Fruit fly (Drosophila melanogaster) whole organism, pupa: ENCODE results near the gene Rfx.
A peak's percentile ranks its signal among the peaks of the same experiment; 100 is the strongest.

Experiments
- CG10348 ChIP-seq: fragments of 200-800 bp; sonication (Bioruptor generic); IDR thresholded peaks from 2 replicates; pipeline ENCODE4 v1.3.6; 2022; ENCODE audit warnings: missing biosample characterization, missing genetic modification characterization
- CG12605 ChIP-seq: fragments of 200-800 bp; sonication (Bioruptor generic); IDR thresholded peaks from 2 replicates; pipeline ENCODE4 v1.3.6; 2022; ENCODE audit warnings: missing biosample characterization, missing genetic modification characterization
- CG13204 ChIP-seq: fragments of 200-800 bp; sonication (Bioruptor generic); optimal IDR thresholded peaks from 2 replicates; lab custom pipeline; 2018; ENCODE audit warnings: missing biosample characterization, mild to moderate bottlenecking, missing genetic modification characterization, moderate library complexity
- CG14655 ChIP-seq: fragments of 200-800 bp; sonication (Bioruptor generic); optimal IDR thresholded peaks from 3 replicates; lab custom pipeline; 2017; ENCODE audit warnings: mild to moderate bottlenecking, missing biosample characterization, missing genetic modification reagents, missing genetic modification characterization
- CG15710 ChIP-seq: fragments of 200-800 bp; sonication (Bioruptor generic); optimal IDR thresholded peaks from 2 replicates; lab custom pipeline; 2018; ENCODE audit warnings: missing biosample characterization, mild to moderate bottlenecking, missing genetic modification characterization, moderate library complexity
- CG17806 ChIP-seq: fragments of 200-800 bp; sonication (Bioruptor generic); optimal IDR thresholded peaks from 2 replicates; lab custom pipeline; 2018; ENCODE audit warnings: missing biosample characterization, mild to moderate bottlenecking, missing genetic modification characterization, moderate library complexity
- CG32121 ChIP-seq: fragments of 200-800 bp; sonication (Bioruptor generic); IDR thresholded peaks from 2 replicates; pipeline ENCODE4 v1.3.6; 2022; ENCODE audit warnings: missing biosample characterization, missing genetic modification characterization
- CG34367 ChIP-seq: fragments of 200-800 bp; sonication (Bioruptor generic); optimal IDR thresholded peaks from 2 replicates; lab custom pipeline; 2018; ENCODE audit warnings: missing biosample characterization, mild to moderate bottlenecking, missing genetic modification characterization
- CG4496 ChIP-seq: fragments of 200-800 bp; sonication (Bioruptor generic); IDR thresholded peaks from 3 replicates; pipeline ENCODE4 v1.3.6; 2022; ENCODE audit warnings: missing biosample characterization, missing genetic modification characterization
- CG8159 ChIP-seq: fragments of 200-800 bp; sonication (Bioruptor generic); optimal IDR thresholded peaks from 3 replicates; lab custom pipeline; 2018; ENCODE audit warnings: missing biosample characterization, mild to moderate bottlenecking, missing genetic modification characterization, moderate library complexity
- CG8301 ChIP-seq: fragments of 200-800 bp; sonication (Bioruptor generic); optimal IDR thresholded peaks from 2 replicates; lab custom pipeline; 2018; ENCODE audit warnings: missing biosample characterization, mild to moderate bottlenecking, missing genetic modification characterization
- CG9948 ChIP-seq: fragments of 200-800 bp; sonication (Bioruptor generic); optimal IDR thresholded peaks from 2 replicates; lab custom pipeline; 2018; ENCODE audit warnings: missing biosample characterization, mild to moderate bottlenecking, missing genetic modification characterization, moderate library complexity
- D1 ChIP-seq: fragments of 200-800 bp; sonication (Bioruptor generic); optimal IDR thresholded peaks from 2 replicates; lab custom pipeline; 2018; ENCODE audit warnings: missing biosample characterization, mild to moderate bottlenecking, missing genetic modification characterization, moderate library complexity
- EcR ChIP-seq: fragments of 200-800 bp; sonication (Bioruptor generic); optimal IDR thresholded peaks from 3 replicates; lab custom pipeline; 2019; ENCODE audit warnings: missing biosample characterization, missing genetic modification characterization, mild to moderate bottlenecking, moderate library complexity, missing genetic modification reagents
- Ets98B ChIP-seq: fragments of 200-800 bp; sonication (Bioruptor generic); IDR thresholded peaks from 2 replicates; pipeline ENCODE4 v1.3.6; 2022; ENCODE audit warnings: missing biosample characterization, missing genetic modification characterization
- Pif1A ChIP-seq: fragments of 200-800 bp; sonication (Bioruptor generic); optimal IDR thresholded peaks from 3 replicates; lab custom pipeline; 2016; ENCODE audit warnings: missing biosample characterization, missing genetic modification characterization
- Pif1B ChIP-seq: fragments of 200-800 bp; sonication (Bioruptor generic); optimal IDR thresholded peaks from 3 replicates; lab custom pipeline; 2016; ENCODE audit warnings: missing biosample characterization, missing genetic modification characterization
- Snoo ChIP-seq: fragments of 200-800 bp; sonication (Bioruptor generic); optimal IDR thresholded peaks from 3 replicates; lab custom pipeline; 2017; ENCODE audit warnings: missing biosample characterization, mild to moderate bottlenecking, missing genetic modification characterization, inconsistent platforms
- fd96Ca ChIP-seq: fragments of 200-800 bp; sonication (Bioruptor generic); IDR thresholded peaks from 3 replicates; pipeline ENCODE4 v1.3.6; 2022; ENCODE audit warnings: missing biosample characterization, missing genetic modification characterization
- gl ChIP-seq: fragments of 200-800 bp; sonication (Bioruptor generic); optimal IDR thresholded peaks from 2 replicates; lab custom pipeline; 2018; ENCODE audit warnings: missing biosample characterization, mild to moderate bottlenecking, missing genetic modification characterization
- rn ChIP-seq: fragments of 200-800 bp; sonication (Bioruptor generic); IDR thresholded peaks from 2 replicates; pipeline ENCODE4 v1.3.6; 2022; ENCODE audit warnings: missing biosample characterization, missing genetic modification characterization

The Rfx gene

DNA sequence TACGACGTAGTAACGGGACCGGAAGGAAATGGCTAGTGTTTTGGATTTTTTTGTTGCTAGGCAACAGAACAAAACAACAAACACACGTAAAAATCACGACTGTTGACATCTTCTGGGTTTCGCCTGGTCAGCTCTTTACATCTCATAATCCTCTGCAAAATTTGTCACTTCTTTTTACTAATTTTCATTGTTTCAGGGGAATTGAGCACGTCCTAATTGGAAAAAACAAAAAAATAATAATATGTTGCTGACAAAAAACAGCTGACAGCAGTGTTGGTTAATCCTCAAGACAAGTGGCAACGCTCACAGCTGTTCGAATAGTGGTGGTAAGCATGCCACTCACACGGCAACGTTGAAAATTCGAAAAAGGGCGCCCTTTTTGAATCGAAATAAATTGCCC lies at the start of gene Rfx:
Gene Rfx (minus strand): TSS at position 220 of the 400 bp plus-strand sequence.
- TF ChIP-seq D1 (peak; percentile 47), CG34367 (no peak), rn (GFP tag; lab: Robert Waterston, UW) (no peak), Pif1A (GFP tag; lab: Kevin White, UChicago) (no peak), Snoo (tag; lab: Kevin White, UChicago) (no peak), CG4496 (GFP tag; lab: Robert Waterston, UW) (no peak), CG17806 (tag; lab: Kevin White, UChicago) (no peak), CG8301 (tag; lab: Kevin White, UChicago) (peak; percentile 35), Ets98B (no peak), gl (tag; lab: Kevin White, UChicago) (peak; percentile 47), EcR (GFP tag; lab: Kevin White, UChicago) (no peak), CG12605 (GFP tag; lab: Robert Waterston, UW) (no peak), Pif1B (GFP tag; lab: Kevin White, UChicago) (peak; percentile 28), CG8159 (peak; percentile 42), CG10348 (GFP tag; lab: Robert Waterston, UW) (no peak), fd96Ca (GFP tag; lab: Robert Waterston, UW) (no peak), CG13204 (GFP tag; lab: Kevin White, UChicago) (no peak), CG15710 (peak; percentile 37), CG14655 (GFP tag; lab: Kevin White, UChicago) (no peak), CG32121 (GFP tag; lab: Robert Waterston, UW) (no peak), CG9948 (tag; lab: Kevin White, UChicago) (no peak)

DNA sequence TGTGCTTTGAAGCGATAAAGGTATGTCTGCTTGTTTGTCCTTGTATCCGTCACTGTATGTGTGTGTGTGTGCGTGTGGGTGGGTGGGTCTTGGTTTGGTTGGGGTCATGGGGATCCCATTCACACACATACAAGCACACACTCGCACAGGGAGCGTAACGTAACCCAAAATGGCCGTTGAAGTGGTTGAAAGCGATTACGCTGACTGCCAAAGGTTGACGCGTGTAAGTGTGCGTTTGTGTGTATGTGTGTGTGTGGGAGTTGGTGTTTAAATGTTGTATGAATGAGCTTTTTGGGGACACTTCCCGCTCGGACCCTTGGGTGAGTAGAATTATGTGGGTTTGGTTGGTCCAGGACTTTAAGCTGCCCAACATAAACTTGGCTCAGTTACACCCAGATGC lies 43.3 kb upstream of the Rfx start:
- TF ChIP-seq CG32121 (GFP tag; lab: Robert Waterston, UW) (no peak), CG10348 (GFP tag; lab: Robert Waterston, UW) (no peak), D1 (no peak), CG15710 (no peak), CG8159 (no peak), Pif1A (GFP tag; lab: Kevin White, UChicago) (no peak)
- TF ChIP-seq, all 21 proteins: peak for 0

DNA sequence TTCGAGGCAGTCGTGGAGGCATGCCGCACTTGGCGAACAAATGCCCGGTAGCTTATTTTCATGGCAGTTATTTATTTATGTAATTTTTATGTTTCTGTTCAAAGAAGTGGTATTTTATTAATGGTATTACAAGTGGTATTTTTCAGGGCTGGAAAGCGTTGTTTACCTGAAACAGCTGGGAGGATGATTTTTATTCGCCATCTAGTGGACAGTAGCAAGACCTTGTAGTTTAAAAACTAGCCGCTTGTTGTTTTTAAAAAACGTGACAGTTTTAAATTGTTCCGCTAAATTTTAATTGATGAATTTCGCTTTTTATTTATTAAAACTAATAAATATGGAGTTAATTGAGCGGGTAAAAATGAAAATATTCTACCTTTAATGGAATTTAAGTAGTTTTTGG lies 38.1 kb upstream of the Rfx start, which contains the start of gene CG6345:
Gene CG6345 (minus strand): TSS at position 124 of the 400 bp plus-strand sequence.
- TF ChIP-seq CG13204 (GFP tag; lab: Kevin White, UChicago) (no peak), gl (tag; lab: Kevin White, UChicago) (peak; percentile 54), Pif1B (GFP tag; lab: Kevin White, UChicago) (no peak), fd96Ca (GFP tag; lab: Robert Waterston, UW) (no peak), CG10348 (GFP tag; lab: Robert Waterston, UW) (no peak), CG4496 (GFP tag; lab: Robert Waterston, UW) (peak; percentile 82; the same call in 2 of the 3 replicates), D1 (no peak), CG34367 (peak; percentile 43), CG15710 (peak; percentile 35), EcR (GFP tag; lab: Kevin White, UChicago) (no peak), CG14655 (GFP tag; lab: Kevin White, UChicago) (no peak), CG17806 (tag; lab: Kevin White, UChicago) (peak; percentile 51), CG12605 (GFP tag; lab: Robert Waterston, UW) (peak; percentile 37; the same call in 1 of the 2 replicates), CG9948 (tag; lab: Kevin White, UChicago) (peak; percentile 19), Snoo (tag; lab: Kevin White, UChicago) (peak; percentile 58), CG8301 (tag; lab: Kevin White, UChicago) (peak; percentile 56), Pif1A (GFP tag; lab: Kevin White, UChicago) (no peak), CG32121 (GFP tag; lab: Robert Waterston, UW) (peak; percentile 39; the same call in 1 of the 2 replicates), rn (GFP tag; lab: Robert Waterston, UW) (0 out of 2 replicates have a peak, but pooled peaks have one; percentile 35), CG8159 (peak; percentile 39), Ets98B (peak; percentile 71)

DNA sequence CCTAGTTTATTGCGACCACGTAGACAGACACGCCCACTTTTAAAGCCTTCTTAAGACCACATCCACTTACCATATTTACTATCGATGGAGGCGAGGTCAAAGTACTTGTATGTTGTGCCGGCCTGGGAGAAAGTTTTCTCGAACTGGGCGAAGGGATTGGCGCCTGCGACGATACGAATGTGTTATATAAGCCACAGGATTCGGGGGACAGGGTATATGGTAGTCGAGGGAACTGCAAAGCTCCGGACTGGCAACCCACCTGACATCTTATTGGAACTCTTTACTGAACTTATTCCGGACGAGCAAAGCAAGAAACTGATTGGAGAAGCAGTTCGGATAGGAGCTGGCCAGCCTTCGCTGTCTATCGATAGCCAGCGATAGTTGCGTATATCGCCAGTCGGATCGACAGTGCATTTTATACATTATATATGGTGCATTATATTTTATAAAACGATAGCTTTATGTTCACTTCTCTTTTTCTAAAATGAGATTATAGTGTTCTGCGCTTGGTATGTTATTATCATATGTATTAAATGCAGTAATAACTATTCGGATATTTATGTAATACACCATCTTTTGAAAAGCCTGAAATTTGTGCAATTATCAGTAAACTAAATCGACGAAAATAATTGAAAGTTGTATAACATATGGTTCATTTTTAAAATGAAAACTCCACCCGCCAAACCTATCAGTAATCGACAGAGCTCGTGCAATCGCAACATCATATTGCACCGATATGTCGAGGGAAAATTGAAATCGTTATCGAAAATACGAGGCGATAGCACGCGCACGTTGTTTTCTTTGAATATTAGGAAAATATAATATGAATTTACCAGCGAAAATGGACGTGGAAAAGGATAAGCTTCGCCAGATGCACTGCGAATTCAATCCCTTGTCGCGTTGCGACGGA lies 34.9 kb upstream of the Rfx start, which contains the start of the genes Irp-1B and Rrp46:
Gene Irp-1B (minus strand): TSS at position 320 of the 910 bp plus-strand sequence.
Gene Rrp46 (plus strand): TSS at position 752 of the 910 bp plus-strand sequence.
- TF ChIP-seq CG32121 (GFP tag; lab: Robert Waterston, UW) (no peak), gl (tag; lab: Kevin White, UChicago) (peak; percentile 24), EcR (GFP tag; lab: Kevin White, UChicago) (peak; percentile 92), Ets98B (0 out of 2 replicates have a peak, but pooled peaks have one; percentile 21), CG14655 (GFP tag; lab: Kevin White, UChicago) (no peak)

DNA sequence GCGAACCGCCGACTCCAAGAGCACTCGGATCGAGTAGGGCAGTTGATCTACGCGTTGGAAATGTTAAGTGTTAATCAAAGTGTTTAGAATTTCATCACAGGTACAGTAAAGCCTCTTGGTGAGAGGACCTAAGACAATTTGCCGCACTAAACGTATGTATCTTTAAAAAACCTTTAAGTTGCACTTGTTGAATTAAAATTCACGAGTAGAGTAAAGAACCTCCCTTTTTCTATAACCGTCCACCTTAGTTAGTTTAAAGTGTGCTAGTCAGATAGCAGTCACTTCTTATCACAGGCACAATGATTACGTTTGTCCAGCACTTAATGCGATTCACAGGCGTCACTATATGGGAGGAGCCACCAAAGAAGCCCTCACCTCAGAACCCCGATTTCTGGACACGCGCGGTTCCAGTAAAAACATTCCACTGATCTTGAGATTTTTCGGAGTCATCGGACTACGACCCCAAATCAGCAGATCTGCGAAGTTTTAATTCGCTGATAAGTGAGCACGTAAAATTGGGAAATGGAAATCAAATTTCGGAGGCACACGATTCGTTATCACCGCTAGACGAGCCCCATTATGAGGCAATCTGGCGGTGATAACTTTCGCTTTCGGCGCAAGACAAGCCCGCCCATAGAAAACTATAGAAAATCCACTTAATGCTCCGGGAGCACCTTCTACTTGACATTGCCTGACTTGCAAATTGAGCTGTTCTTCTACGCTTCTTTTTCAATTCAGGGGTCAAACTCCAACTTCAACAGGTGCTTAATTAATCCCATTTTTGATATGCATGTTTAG lies 34.1 kb upstream of the Rfx start:
- TF ChIP-seq fd96Ca (GFP tag; lab: Robert Waterston, UW) (peak; percentile 88), Pif1B (GFP tag; lab: Kevin White, UChicago) (no peak), CG32121 (GFP tag; lab: Robert Waterston, UW) (peak; percentile 74; the same call in 1 of the 2 replicates), rn (GFP tag; lab: Robert Waterston, UW) (peak; percentile 25; the same call in 1 of the 2 replicates), CG9948 (tag; lab: Kevin White, UChicago) (no peak), CG10348 (GFP tag; lab: Robert Waterston, UW) (no peak), CG13204 (GFP tag; lab: Kevin White, UChicago) (no peak), CG8301 (tag; lab: Kevin White, UChicago) (no peak), CG8159 (no peak), CG34367 (no peak), EcR (GFP tag; lab: Kevin White, UChicago) (no peak), CG4496 (GFP tag; lab: Robert Waterston, UW) (peak; percentile 71; the same call in 2 of the 3 replicates), D1 (no peak), Ets98B (peak; percentile 65), CG15710 (no peak), Pif1A (GFP tag; lab: Kevin White, UChicago) (no peak), CG12605 (GFP tag; lab: Robert Waterston, UW) (no peak; the same call in 1 of the 2 replicates), gl (tag; lab: Kevin White, UChicago) (no peak), CG17806 (tag; lab: Kevin White, UChicago) (peak; percentile 34), CG14655 (GFP tag; lab: Kevin White, UChicago) (no peak), Snoo (tag; lab: Kevin White, UChicago) (no peak)
